Fruit fly (Drosophila melanogaster) whole organism, embryonic: ENCODE measurements around the gene RhoGAP19D.

Experiments
- Atf-2 ChIP-seq: fragments of 200-800 bp; sonication (Bioruptor generic); optimal IDR thresholded peaks from 2 replicates; lab custom pipeline; 2016; ENCODE audit warnings: missing biosample characterization, missing genetic modification characterization
- Bgb ChIP-seq: fragments of 200-800 bp; sonication (Bioruptor generic); IDR thresholded peaks from 2 replicates; pipeline ENCODE4 v1.3.6; 2022; ENCODE audit warnings: missing biosample characterization, missing genetic modification characterization; ENCODE audit not compliant: partially characterized antibody
- CG11696 ChIP-seq: fragments of 200-800 bp; sonication (Bioruptor generic); IDR thresholded peaks from 2 replicates; pipeline ENCODE4 v1.3.6; 2022; ENCODE audit warnings: missing biosample characterization, missing genetic modification characterization
- CG13123 ChIP-seq: fragments of 200-800 bp; sonication (Bioruptor generic); optimal IDR thresholded peaks from 2 replicates; lab custom pipeline; 2016; ENCODE audit warnings: missing biosample characterization, missing genetic modification characterization
- CG13624 ChIP-seq: fragments of 200-800 bp; sonication (Bioruptor generic); optimal IDR thresholded peaks from 2 replicates; lab custom pipeline; 2016; ENCODE audit warnings: missing biosample characterization, missing genetic modification characterization
- CG13775 ChIP-seq: fragments of 200-800 bp; sonication (Bioruptor generic); optimal IDR thresholded peaks from 3 replicates; lab custom pipeline; 2017; ENCODE audit warnings: missing biosample characterization, mild to moderate bottlenecking, missing genetic modification characterization
- CG15073 ChIP-seq: fragments of 200-800 bp; sonication (Bioruptor generic); optimal IDR thresholded peaks from 2 replicates; lab custom pipeline; 2016; ENCODE audit warnings: missing biosample characterization, missing genetic modification characterization
- CG1529 ChIP-seq: fragments of 200-800 bp; sonication (Bioruptor generic); optimal IDR thresholded peaks from 3 replicates; lab custom pipeline; 2018; ENCODE audit warnings: missing biosample characterization, missing genetic modification characterization
- CG17385 ChIP-seq: fragments of 200-800 bp; sonication (Bioruptor generic); optimal IDR thresholded peaks from 3 replicates; lab custom pipeline; 2018; ENCODE audit warnings: missing biosample characterization, mild to moderate bottlenecking, missing genetic modification characterization
- CG18011 ChIP-seq: fragments of 200-800 bp; sonication (Bioruptor generic); optimal IDR thresholded peaks from 2 replicates; lab custom pipeline; 2017; ENCODE audit warnings: missing biosample characterization, missing genetic modification characterization, mild to moderate bottlenecking, moderate library complexity, missing genotype
- CG2202 ChIP-seq: fragments of 200-800 bp; sonication (Bioruptor generic); optimal IDR thresholded peaks from 2 replicates; lab custom pipeline; 2018; ENCODE audit warnings: missing biosample characterization, mild to moderate bottlenecking, missing genetic modification characterization
- CG2712 ChIP-seq: fragments of 200-800 bp; optimal IDR thresholded peaks from 3 replicates; lab custom pipeline; 2019; ENCODE audit warnings: missing biosample characterization, mild to moderate bottlenecking, missing genetic modification characterization, moderate library complexity
- CG2889 ChIP-seq: fragments of 200-800 bp; sonication (Bioruptor generic); IDR thresholded peaks from 3 replicates; pipeline ENCODE4 v1.3.6; 2022; ENCODE audit warnings: missing biosample characterization, missing genetic modification characterization
- CG34376 ChIP-seq: fragments of 200-800 bp; sonication (Bioruptor generic); optimal IDR thresholded peaks from 2 replicates; lab custom pipeline; 2018; ENCODE audit warnings: missing biosample characterization, mild to moderate bottlenecking, missing genetic modification characterization
- CG4360 ChIP-seq: fragments of 200-800 bp; sonication (Bioruptor generic); IDR thresholded peaks from 2 replicates; pipeline ENCODE4 v1.3.6; 2022; ENCODE audit warnings: missing biosample characterization, missing genetic modification characterization
- CG4404 ChIP-seq: fragments of 200-800 bp; sonication (Bioruptor generic); IDR thresholded peaks from 2 replicates; pipeline ENCODE4 v1.3.6; 2022; ENCODE audit warnings: missing biosample characterization, missing genetic modification characterization
- CG5245 ChIP-seq: fragments of 200-800 bp; sonication (Bioruptor generic); optimal IDR thresholded peaks from 3 replicates; lab custom pipeline; 2016; ENCODE audit warnings: missing biosample characterization, missing genetic modification characterization
- CG6791 ChIP-seq: fragments of 200-800 bp; sonication (Bioruptor generic); IDR thresholded peaks from 3 replicates; pipeline ENCODE4 v1.3.6; 2022; ENCODE audit warnings: missing biosample characterization, missing genetic modification characterization; ENCODE audit not compliant: partially characterized antibody
- CG8765 ChIP-seq: fragments of 200-800 bp; sonication (Bioruptor generic); IDR thresholded peaks from 2 replicates; pipeline ENCODE4 v1.3.6; 2022; ENCODE audit warnings: missing biosample characterization, missing genetic modification characterization
- Dll ChIP-seq: fragments of 200-800 bp; sonication (Bioruptor generic); IDR thresholded peaks from 4 replicates; pipeline ENCODE4 v1.3.6; 2022; ENCODE audit warnings: missing biosample characterization, missing genetic modification characterization; ENCODE audit not compliant: partially characterized antibody
- Dp ChIP-seq: fragments of 200-800 bp; sonication (Bioruptor generic); optimal IDR thresholded peaks from 2 replicates; lab custom pipeline; 2018; ENCODE audit warnings: missing biosample characterization, mild to moderate bottlenecking, missing genetic modification characterization, moderate library complexity
- Drgx ChIP-seq: fragments of 200-800 bp; sonication (Bioruptor generic); IDR thresholded peaks from 2 replicates; pipeline ENCODE4 v1.3.6; 2022; ENCODE audit warnings: missing biosample characterization, missing genetic modification characterization
- E2f1 ChIP-seq: fragments of 200-800 bp; sonication (Bioruptor generic); IDR thresholded peaks from 2 replicates; pipeline ENCODE4 v1.3.6; 2022; ENCODE audit warnings: missing biosample characterization, missing genetic modification characterization
- H15 ChIP-seq: fragments of 200-800 bp; sonication (Bioruptor generic); IDR thresholded peaks from 3 replicates; pipeline ENCODE4 v1.3.6; 2022; ENCODE audit warnings: missing biosample characterization, missing genetic modification characterization
- HLHmδ ChIP-seq: fragments of 200-800 bp; sonication (Bioruptor generic); optimal IDR thresholded peaks from 2 replicates; lab custom pipeline; 2018; ENCODE audit warnings: missing biosample characterization, mild to moderate bottlenecking, missing genetic modification characterization, moderate library complexity
- Jarid2 ChIP-seq: fragments of 200-800 bp; sonication (Bioruptor generic); optimal IDR thresholded peaks from 3 replicates; lab custom pipeline; 2017; ENCODE audit warnings: mild to moderate bottlenecking, missing biosample characterization, missing genetic modification reagents, missing genetic modification characterization
- MBD-R2 ChIP-seq: fragments of 200-800 bp; sonication (Bioruptor generic); IDR thresholded peaks from 2 replicates; pipeline ENCODE4 v1.3.6; 2022; ENCODE audit warnings: missing biosample characterization, missing genetic modification characterization
- Max ChIP-seq: fragments of 200-800 bp; sonication (Bioruptor generic); optimal IDR thresholded peaks from 2 replicates; lab custom pipeline; 2016; ENCODE audit warnings: missing biosample characterization, mild to moderate bottlenecking, missing genetic modification characterization
- Meics ChIP-seq: fragments of 200-800 bp; sonication (Bioruptor generic); optimal IDR thresholded peaks from 2 replicates; lab custom pipeline; 2017; ENCODE audit warnings: missing biosample characterization, mild to moderate bottlenecking, missing genetic modification characterization
- Mes4 ChIP-seq: fragments of 200-800 bp; sonication (Bioruptor generic); optimal IDR thresholded peaks from 2 replicates; lab custom pipeline; 2016; ENCODE audit warnings: missing biosample characterization, missing genetic modification characterization
- Opbp ChIP-seq: fragments of 200-800 bp; sonication (Bioruptor generic); IDR thresholded peaks from 3 replicates; pipeline ENCODE4 v1.3.6; 2022; ENCODE audit warnings: missing biosample characterization, missing genetic modification characterization; ENCODE audit not compliant: partially characterized antibody
- Side ChIP-seq: fragments of 200-800 bp; sonication (Bioruptor generic); optimal IDR thresholded peaks from 2 replicates; lab custom pipeline; 2016; ENCODE audit warnings: missing biosample characterization, missing genetic modification characterization
- Trl ChIP-seq, 3 experiments: fragments of >200 bp in 2 of 3; fragments of 200-800 bp in 1 of 3; sonication (Bioruptor generic) in 1 of 3; optimal IDR thresholded peaks; 2 replicates in 1 of 3; 3 replicates in 2 of 3; lab custom pipeline; 2016 to 2017; ENCODE audit warnings: missing biosample characterization in 1 of 3, missing genetic modification characterization in 1 of 3
- YL-1 ChIP-seq: fragments of 200-800 bp; sonication (Bioruptor generic); optimal IDR thresholded peaks from 3 replicates; lab custom pipeline; 2017; ENCODE audit warnings: missing biosample characterization, mild to moderate bottlenecking, missing genetic modification characterization
- ap ChIP-seq: fragments of 200-800 bp; sonication (Bioruptor generic); IDR thresholded peaks from 2 replicates; pipeline ENCODE4 v1.3.6; 2022; ENCODE audit warnings: missing biosample characterization, missing genetic modification characterization
- btn ChIP-seq: fragments of 200-800 bp; sonication (Bioruptor generic); optimal IDR thresholded peaks from 2 replicates; lab custom pipeline; 2016; ENCODE audit warnings: missing biosample characterization, missing genetic modification characterization
- caup ChIP-seq: fragments of 200-800 bp; sonication (Bioruptor generic); optimal IDR thresholded peaks from 3 replicates; lab custom pipeline; 2017; ENCODE audit warnings: missing biosample characterization, mild to moderate bottlenecking, missing genetic modification characterization, moderate library complexity; ENCODE audit not compliant: severe bottlenecking
- dan ChIP-seq: fragments of 200-800 bp; sonication (Bioruptor generic); IDR thresholded peaks from 2 replicates; pipeline ENCODE4 v1.3.6; 2022; ENCODE audit warnings: missing biosample characterization, missing genetic modification characterization
- dimm ChIP-seq: fragments of 200-800 bp; sonication (Bioruptor generic); IDR thresholded peaks from 2 replicates; pipeline ENCODE4 v1.3.6; 2022; ENCODE audit warnings: missing biosample characterization, missing genetic modification characterization
- dpn ChIP-seq, 2 experiments: fragments of 200-800 bp; sonication (Bioruptor generic); optimal IDR thresholded peaks; 3 replicates each; lab custom pipeline; 2016; ENCODE audit warnings: missing biosample characterization in 2 of 2, missing genetic modification characterization in 2 of 2
- dysf ChIP-seq: fragments of 200-800 bp; sonication (Bioruptor generic); IDR thresholded peaks from 3 replicates; pipeline ENCODE4 v1.3.6; 2022; ENCODE audit warnings: missing biosample characterization, missing genetic modification characterization
- emc ChIP-seq: fragments of 200-800 bp; sonication (Bioruptor generic); optimal IDR thresholded peaks from 2 replicates; lab custom pipeline; 2016; ENCODE audit warnings: missing biosample characterization, missing genetic modification characterization
- gsb-n ChIP-seq: fragments of 200-800 bp; sonication (Bioruptor generic); optimal IDR thresholded peaks from 3 replicates; lab custom pipeline; 2018; ENCODE audit warnings: missing biosample characterization, mild to moderate bottlenecking, missing genetic modification characterization
- h ChIP-seq: fragments of >200 bp; optimal IDR thresholded peaks from 2 replicates; lab custom pipeline; 2017
- org-1 ChIP-seq: fragments of 200-800 bp; sonication (Bioruptor generic); optimal IDR thresholded peaks from 2 replicates; lab custom pipeline; 2017; ENCODE audit warnings: missing biosample characterization, missing genetic modification characterization
- sens ChIP-seq: fragments of 200-800 bp; sonication (Bioruptor generic); peaks from one replicate; lab custom pipeline; 2016; ENCODE audit warnings: missing biosample characterization, missing genetic modification characterization
- sna ChIP-seq: fragments of 200-800 bp; sonication (Bioruptor generic); IDR thresholded peaks from 2 replicates; pipeline ENCODE4 v1.3.6; 2022; ENCODE audit warnings: missing biosample characterization, missing genetic modification characterization; ENCODE audit not compliant: partially characterized antibody
- sug ChIP-seq: fragments of 200-800 bp; optimal IDR thresholded peaks from 2 replicates; lab custom pipeline; 2019; ENCODE audit warnings: missing biosample characterization, mild to moderate bottlenecking, missing genetic modification characterization, moderate library complexity
- tio ChIP-seq: fragments of 200-800 bp; sonication (Bioruptor generic); optimal IDR thresholded peaks from 2 replicates; lab custom pipeline; 2017; ENCODE audit warnings: missing biosample characterization, missing genetic modification characterization, inconsistent platforms
- tup ChIP-seq: fragments of 200-800 bp; sonication (Bioruptor generic); optimal IDR thresholded peaks from 2 replicates; lab custom pipeline; 2016; ENCODE audit warnings: missing biosample characterization, mild to moderate bottlenecking, missing genetic modification characterization, moderate library complexity
- zen ChIP-seq: fragments of 200-800 bp; sonication (Bioruptor generic); optimal IDR thresholded peaks from 3 replicates; lab custom pipeline; 2018; ENCODE audit warnings: missing biosample characterization, mild to moderate bottlenecking, missing genetic modification characterization, moderate library complexity

Gene RhoGAP19D

DNA sequence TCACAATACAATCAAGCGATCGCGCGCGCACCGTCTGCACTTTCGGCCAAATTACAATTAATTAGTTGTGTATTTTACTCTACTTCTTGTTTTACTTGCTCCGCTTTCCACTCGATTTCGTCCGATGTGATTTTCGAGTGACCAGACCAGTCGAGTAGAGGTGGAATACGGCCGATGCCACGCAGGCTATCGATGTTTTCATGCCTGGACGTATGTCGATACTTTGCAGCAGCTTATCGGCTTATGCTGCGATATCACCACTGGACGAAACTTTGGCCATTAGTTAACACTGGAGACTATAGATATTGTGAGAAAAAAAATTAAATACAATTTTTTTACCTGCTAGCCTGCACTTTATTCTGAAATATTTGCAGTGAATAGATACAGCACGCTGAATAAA lies at the start of gene RhoGAP19D (continued):
- peak; percentile 29 for TF ChIP-seq CG34376 (GFP tag; lab: Kevin White, UChicago)
- TF ChIP-seq E2f1 (GFP tag; lab: Robert Waterston, UW): 0 out of 2 replicates have a peak, but pooled peaks have one; percentile 26
- TF ChIP-seq Bgb (GFP tag; lab: Robert Waterston, UW): peak; percentile 98
- no peak for TF ChIP-seq dimm
- 0 out of 3 replicates have a peak, but pooled peaks have one; percentile 30 for TF ChIP-seq CG2889 (GFP tag; lab: Robert Waterston, UW)
- TF ChIP-seq sens (GFP tag; lab: Kevin White, UChicago): peak; percentile 90
- peak; percentile 63 for TF ChIP-seq CG13624 (GFP tag; lab: Kevin White, UChicago)
- TF ChIP-seq MBD-R2 (GFP tag; lab: Robert Waterston, UW): peak; percentile 73
- no peak; the same call in 2 of the 3 replicates for TF ChIP-seq H15 (GFP tag; lab: Robert Waterston, UW)
- TF ChIP-seq Trl (optimal IDR thresholded peaks at IDR 0.05; lab: Kevin White, UChicago): no peak
- peak; percentile 66 for TF ChIP-seq Trl (GFP tag; optimal IDR thresholded peaks at IDR 0.05; lab: Kevin White, UChicago)
- no peak for TF ChIP-seq dan (GFP tag; lab: Robert Waterston, UW)
- TF ChIP-seq org-1 (GFP tag; lab: Kevin White, UChicago): no peak
- TF ChIP-seq CG17385 (GFP tag; lab: Kevin White, UChicago): no peak
- peak; percentile 97 for TF ChIP-seq Opbp
- peak; percentile 79 for TF ChIP-seq sna
- no peak for TF ChIP-seq h (lab: Kevin White, UChicago)
- TF ChIP-seq CG15073: no peak
- peak; percentile 98 for TF ChIP-seq CG6791
- no peak for TF ChIP-seq CG13123 (GFP tag; lab: Kevin White, UChicago)
- no peak for TF ChIP-seq ap (GFP tag; lab: Robert Waterston, UW)
- peak; percentile 39 for TF ChIP-seq sug (tag; lab: Kevin White, UChicago)
- TF ChIP-seq tio (GFP tag; lab: Kevin White, UChicago): no peak
- TF ChIP-seq btn (GFP tag; lab: Kevin White, UChicago): no peak
- no peak for TF ChIP-seq CG11696 (GFP tag; lab: Robert Waterston, UW)
- peak; percentile 28 for TF ChIP-seq CG5245 (GFP tag; lab: Kevin White, UChicago)
- TF ChIP-seq Mes4 (GFP tag; lab: Kevin White, UChicago): no peak
- peak; percentile 70 for TF ChIP-seq Jarid2
- TF ChIP-seq Meics: peak; percentile 14
- peak; percentile 40 for TF ChIP-seq Dp (GFP tag; lab: Kevin White, UChicago)
- no peak for TF ChIP-seq gsb-n (tag; lab: Kevin White, UChicago)
- peak; percentile 65 for TF ChIP-seq caup
- no peak for TF ChIP-seq Max (GFP tag; lab: Kevin White, UChicago)
- peak; percentile 38 for TF ChIP-seq tup (GFP tag; lab: Kevin White, UChicago)
- TF ChIP-seq Dll: peak; percentile 85
- TF ChIP-seq dysf (GFP tag; lab: Robert Waterston, UW): peak; percentile 50
- TF ChIP-seq CG2712 (tag; lab: Kevin White, UChicago): peak; percentile 19
- no peak for TF ChIP-seq Atf-2 (GFP tag; lab: Kevin White, UChicago)
- no peak for TF ChIP-seq CG2202 (tag; lab: Kevin White, UChicago)
- peak; percentile 51 for TF ChIP-seq zen
- TF ChIP-seq CG4360 (GFP tag; lab: Robert Waterston, UW): no peak
- TF ChIP-seq CG8765 (GFP tag; lab: Robert Waterston, UW): no peak
- 0 out of 2 replicates have a peak, but pooled peaks have one; percentile 9 for TF ChIP-seq Drgx (GFP tag; lab: Robert Waterston, UW)
- peak; percentile 43 for TF ChIP-seq Side (GFP tag; lab: Kevin White, UChicago)
- TF ChIP-seq CG1529 (GFP tag; lab: Kevin White, UChicago): no peak
- TF ChIP-seq dpn (GFP tag; optimal IDR thresholded peaks at IDR 0.05; lab: Kevin White, UChicago): peak; percentile 69 to 73
- no peak for TF ChIP-seq YL-1 (GFP tag; lab: Kevin White, UChicago)
- TF ChIP-seq emc (GFP tag; lab: Kevin White, UChicago): peak; percentile 27
- 0 out of 2 replicates have a peak, but pooled peaks have one; percentile 27 for TF ChIP-seq CG4404 (GFP tag; lab: Robert Waterston, UW)
- peak; percentile 49 for TF ChIP-seq HLHmδ (GFP tag; lab: Kevin White, UChicago)
- no peak for TF ChIP-seq CG13775 (GFP tag; lab: Kevin White, UChicago)
- peak; percentile 19 for TF ChIP-seq CG18011 (GFP tag; lab: Kevin White, UChicago)
